Fruit fly (Drosophila melanogaster) Kc167 (cell line): ENCODE measurements around the gene CG3513.

Experiments
- Myc ChIP-seq: fragments of >200 bp; optimal IDR thresholded peaks from 2 replicates; lab custom pipeline; 2017; ENCODE audit warnings: missing external identifiers
- Sin3A ChIP-seq: fragments of >200 bp; optimal IDR thresholded peaks from 2 replicates; lab custom pipeline; 2018; ENCODE audit warnings: missing external identifiers
- h ChIP-seq: fragments of >200 bp; optimal IDR thresholded peaks from 3 replicates; lab custom pipeline; 2018; ENCODE audit warnings: missing external identifiers
- psq ChIP-seq: fragments of >200 bp; optimal IDR thresholded peaks from 2 replicates; lab custom pipeline; 2017; ENCODE audit warnings: missing external identifiers
- ttk ChIP-seq: sonication (Bioruptor generic); optimal IDR thresholded peaks from 2 replicates; lab custom pipeline; 2017; ENCODE audit warnings: missing external identifiers

DNA sequence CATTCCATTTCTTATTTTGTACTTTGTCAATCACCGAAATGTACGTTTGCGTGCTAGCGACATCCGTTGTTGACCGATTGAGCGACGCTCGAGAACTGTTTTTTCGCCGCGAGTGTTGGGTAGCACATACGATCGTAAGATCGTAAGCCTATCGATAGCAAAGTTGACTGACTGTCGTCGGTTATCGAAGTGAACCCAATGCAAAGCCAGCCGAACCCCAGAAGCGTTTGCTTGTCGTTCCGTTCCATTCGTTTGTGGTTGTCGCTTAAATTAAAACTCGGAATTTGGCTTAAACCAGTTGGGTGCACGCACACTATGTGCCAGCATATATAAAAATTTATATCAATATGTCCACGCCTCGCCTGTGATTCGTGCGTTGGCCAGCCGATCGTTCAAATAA is 46.9 kb downstream of the CG3513 start:
- TF ChIP-seq psq (lab: Kevin White, UChicago) = no peak
- TF ChIP-seq Myc (lab: Kevin White, UChicago) = no peak
- TF ChIP-seq ttk (lab: Kevin White, UChicago) = no peak
- no peak for TF ChIP-seq h (lab: Kevin White, UChicago)
- TF ChIP-seq Sin3A (lab: Kevin White, UChicago) = no peak
